Fruit fly (Drosophila melanogaster): ENCODE data around the gene Or85c.

DNA sequence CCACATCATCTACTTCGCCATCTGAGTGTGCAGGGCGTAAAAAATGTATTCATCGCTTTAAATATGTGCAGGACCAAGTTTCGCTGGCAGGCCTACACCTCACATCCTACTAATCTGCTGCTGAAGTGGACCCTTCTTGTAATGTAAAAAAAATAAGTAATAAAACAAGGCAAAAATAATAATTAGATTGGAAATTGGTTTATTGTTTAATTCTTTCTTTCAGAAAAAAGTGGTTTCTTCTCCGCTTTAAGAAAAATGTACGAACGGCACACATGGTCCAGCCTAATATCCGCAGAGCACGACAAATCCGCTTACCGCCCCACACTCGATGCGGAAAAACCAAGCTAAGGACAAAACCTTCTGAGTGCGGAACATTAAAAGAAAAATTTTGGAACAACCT is 33.1 kb upstream of the Or85c start:
- no peak for TF ChIP-seq pan (optimal IDR thresholded peaks at IDR 0.05)
- TF ChIP-seq CG8478 (optimal IDR thresholded peaks at IDR 0.05) = no peak
